Worm (Caenorhabditis elegans): ENCODE results near the gene Y43F8C.11.

DNA sequence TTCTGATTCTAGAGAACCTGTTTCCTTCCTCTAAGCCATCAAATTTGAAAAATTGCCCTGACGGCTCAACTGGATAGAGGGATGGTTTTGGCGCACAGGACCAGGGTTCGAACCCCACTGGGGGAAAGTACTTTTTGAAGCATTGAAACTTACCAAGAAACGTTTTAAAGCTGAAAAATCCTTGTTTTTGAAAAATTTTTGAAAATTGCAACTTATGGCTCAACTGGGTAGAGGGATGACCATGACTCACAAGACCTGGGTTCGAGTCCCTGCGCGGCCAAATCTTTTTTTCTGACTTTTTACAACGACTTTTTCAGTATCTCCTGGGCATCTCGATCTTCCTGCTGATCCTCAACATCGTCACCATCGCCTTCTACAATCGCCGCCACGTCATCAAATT is 807 bp downstream of the Y43F8C.11 start:
- TF ChIP-seq unc-86 (tag; optimal IDR thresholded peaks at IDR 0.05) = no peak
- no peak for TF ChIP-seq ceh-9 (tag; optimal IDR thresholded peaks at IDR 0.05)
- TF ChIP-seq ref-2 (tag; optimal IDR thresholded peaks at IDR 0.05) = no peak
- TF ChIP-seq unc-3 (GFP tag; conservative IDR thresholded peaks at IDR 0.05) = no peak
- TF ChIP-seq unc-3 (tag; optimal IDR thresholded peaks at IDR 0.05) = no peak
- no peak for TF ChIP-seq ttx-3 (tag; optimal IDR thresholded peaks at IDR 0.05)
- TF ChIP-seq dmd-4 (tag; optimal IDR thresholded peaks at IDR 0.05; ENCODE audit: borderline replicate concordance) = no peak
- TF ChIP-seq F13H6.1 (tag; optimal IDR thresholded peaks at IDR 0.05) = no peak
- no peak for TF ChIP-seq ama-1 (optimal IDR thresholded peaks at IDR 0.05)

All from whole organism, late embryonic.